Fruit fly (Drosophila melanogaster) whole organism, embryonic: ENCODE data around the gene Obp93a.

Source experiments
- Antp ChIP-seq: fragments of 200-800 bp; sonication (Bioruptor generic); optimal IDR thresholded peaks from 3 replicates; lab custom pipeline; 2016; ENCODE audit warnings: missing biosample characterization, missing genetic modification characterization
- Awh ChIP-seq: fragments of 200-800 bp; sonication (Bioruptor generic); IDR thresholded peaks from 2 replicates; pipeline ENCODE4, ENCODE4 v1.3.6; 2022; ENCODE audit warnings: missing biosample characterization, missing genetic modification characterization
- BEAF-32 ChIP-seq: fragments of 200-800 bp; sonication (Bioruptor generic); optimal IDR thresholded peaks from 3 replicates; lab custom pipeline; 2017; ENCODE audit warnings: missing biosample characterization, missing genetic modification characterization, mild to moderate bottlenecking, moderate library complexity, missing genetic modification reagents
- C15 ChIP-seq: fragments of 200-800 bp; sonication (Bioruptor generic); IDR thresholded peaks from 3 replicates; pipeline ENCODE4 v1.3.6; 2022; ENCODE audit warnings: missing biosample characterization, missing genetic modification characterization
- CG10147 ChIP-seq: fragments of 200-800 bp; sonication (Bioruptor generic); optimal IDR thresholded peaks from 2 replicates; lab custom pipeline; 2019; ENCODE audit warnings: missing biosample characterization, mild to moderate bottlenecking, missing genetic modification characterization, moderate library complexity
- CG10209 ChIP-seq: fragments of 200-800 bp; sonication (Bioruptor generic); optimal IDR thresholded peaks from 3 replicates; lab custom pipeline; 2017; ENCODE audit warnings: missing biosample characterization, mild to moderate bottlenecking, missing genetic modification characterization, missing genetic modification reagents
- CG10267 ChIP-seq: fragments of 200-800 bp; sonication (Bioruptor generic); optimal IDR thresholded peaks from 2 replicates; lab custom pipeline; 2018; ENCODE audit warnings: missing biosample characterization, mild to moderate bottlenecking, missing genetic modification characterization, moderate library complexity
- CG11093 ChIP-seq: fragments of 200-800 bp; sonication (Bioruptor generic); IDR thresholded peaks from 3 replicates; pipeline ENCODE4 v1.3.6; 2022; ENCODE audit warnings: missing biosample characterization, missing genetic modification characterization
- CG11696 ChIP-seq: fragments of 200-800 bp; sonication (Bioruptor generic); IDR thresholded peaks from 2 replicates; pipeline ENCODE4 v1.3.6; 2022; ENCODE audit warnings: missing biosample characterization, missing genetic modification characterization
- CG13624 ChIP-seq: fragments of 200-800 bp; sonication (Bioruptor generic); optimal IDR thresholded peaks from 2 replicates; lab custom pipeline; 2016; ENCODE audit warnings: missing biosample characterization, missing genetic modification characterization
- CG18619 ChIP-seq: fragments of 200-800 bp; sonication (Bioruptor generic); optimal IDR thresholded peaks from 3 replicates; lab custom pipeline; 2017; ENCODE audit warnings: missing biosample characterization, mild to moderate bottlenecking, missing genetic modification characterization
- CG2116 ChIP-seq: fragments of 200-800 bp; sonication (Bioruptor generic); optimal IDR thresholded peaks from 3 replicates; lab custom pipeline; 2018; ENCODE audit warnings: missing biosample characterization, mild to moderate bottlenecking, missing genetic modification characterization
- CG2120 ChIP-seq: fragments of 200-800 bp; sonication (Bioruptor generic); optimal IDR thresholded peaks from 3 replicates; lab custom pipeline; 2016; ENCODE audit warnings: missing biosample characterization, missing genetic modification characterization
- CG3065 ChIP-seq: fragments of 200-800 bp; sonication (Bioruptor generic); optimal IDR thresholded peaks from 2 replicates; lab custom pipeline; 2016; ENCODE audit warnings: missing biosample characterization, missing genetic modification characterization
- CG31441 ChIP-seq: fragments of 200-800 bp; sonication (Bioruptor generic); IDR thresholded peaks from 2 replicates; pipeline ENCODE4 v1.3.6; 2022; ENCODE audit warnings: missing biosample characterization, missing genetic modification characterization
- CG3847 ChIP-seq: fragments of 200-800 bp; sonication (Bioruptor generic); IDR thresholded peaks from 2 replicates; pipeline ENCODE4 v1.3.6; 2022; ENCODE audit warnings: missing biosample characterization, missing genetic modification characterization
- CG6272 ChIP-seq: fragments of 200-800 bp; sonication (Bioruptor generic); IDR thresholded peaks from 2 replicates; pipeline ENCODE4 v1.3.6; 2022; ENCODE audit warnings: missing biosample characterization, missing genetic modification characterization
- CG8478 ChIP-seq: fragments of >200 bp; optimal IDR thresholded peaks from 2 replicates; lab custom pipeline; 2018
- CG9215 ChIP-seq: fragments of 200-800 bp; sonication (Bioruptor generic); IDR thresholded peaks from 2 replicates; pipeline ENCODE4 v1.3.6; 2022; ENCODE audit warnings: missing biosample characterization, missing genetic modification characterization
- Chrac-16 ChIP-seq: fragments of 200-800 bp; sonication (Bioruptor generic); optimal IDR thresholded peaks from 3 replicates; lab custom pipeline; 2016; ENCODE audit warnings: missing biosample characterization, missing genetic modification characterization
- Dbx ChIP-seq: fragments of 200-800 bp; sonication (Bioruptor generic); IDR thresholded peaks from 3 replicates; pipeline ENCODE4 v1.3.6; 2022; ENCODE audit warnings: missing biosample characterization, missing genetic modification characterization
- Deaf1 ChIP-seq: fragments of 200-800 bp; optimal IDR thresholded peaks from 3 replicates; lab custom pipeline; 2019; ENCODE audit warnings: missing biosample characterization, mild to moderate bottlenecking, missing genetic modification characterization, moderate library complexity
- Doc2 ChIP-seq: fragments of 200-800 bp; sonication (Bioruptor generic); IDR thresholded peaks from 2 replicates; pipeline ENCODE4 v1.3.6; 2022; ENCODE audit warnings: missing biosample characterization, missing genetic modification characterization
- Drgx ChIP-seq: fragments of 200-800 bp; sonication (Bioruptor generic); IDR thresholded peaks from 2 replicates; pipeline ENCODE4 v1.3.6; 2022; ENCODE audit warnings: missing biosample characterization, missing genetic modification characterization
- Eip74EF ChIP-seq, 2 experiments: fragments of 200-800 bp in 1 of 2; fragments of >200 bp in 1 of 2; sonication (Bioruptor generic) in 1 of 2; optimal IDR thresholded peaks; 2 replicates each; lab custom pipeline; 2017 to 2019; ENCODE audit warnings: missing biosample characterization in 2 of 2, missing genetic modification characterization in 2 of 2, mild to moderate bottlenecking in 1 of 2, moderate library complexity in 1 of 2
- HLH4C ChIP-seq: fragments of 200-800 bp; sonication (Bioruptor generic); IDR thresholded peaks from 3 replicates; pipeline ENCODE4 v1.3.6; 2022; ENCODE audit warnings: missing biosample characterization, missing genetic modification characterization; ENCODE audit not compliant: partially characterized antibody
- MBD-R2 ChIP-seq: fragments of 200-800 bp; sonication (Bioruptor generic); IDR thresholded peaks from 2 replicates; pipeline ENCODE4 v1.3.6; 2022; ENCODE audit warnings: missing biosample characterization, missing genetic modification characterization
- Nf-YA ChIP-seq: fragments of 200-800 bp; sonication (Bioruptor generic); IDR thresholded peaks from 2 replicates; pipeline ENCODE4 v1.3.6; 2022; ENCODE audit warnings: missing biosample characterization, missing genetic modification characterization
- Nf-YC ChIP-seq: fragments of 200-800 bp; optimal IDR thresholded peaks from 3 replicates; lab custom pipeline; 2019; ENCODE audit warnings: missing biosample characterization, mild to moderate bottlenecking, missing genetic modification characterization, moderate library complexity
- Ptx1 ChIP-seq: fragments of 200-800 bp; sonication (Bioruptor generic); IDR thresholded peaks from 2 replicates; pipeline ENCODE4 v1.3.6; 2022; ENCODE audit warnings: missing biosample characterization, missing genetic modification characterization
- Rfx ChIP-seq: fragments of 200-800 bp; sonication (Bioruptor generic); IDR thresholded peaks from 2 replicates; pipeline ENCODE4 v1.3.6; 2022; ENCODE audit warnings: missing biosample characterization, missing genetic modification characterization
- Spps ChIP-seq: fragments of 200-800 bp; sonication (Bioruptor generic); optimal IDR thresholded peaks from 2 replicates; lab custom pipeline; 2018; ENCODE audit warnings: missing biosample characterization, mild to moderate bottlenecking, missing genetic modification characterization
- ato ChIP-seq: fragments of 200-800 bp; sonication (Bioruptor generic); IDR thresholded peaks from 2 replicates; pipeline ENCODE4 v1.3.6; 2022; ENCODE audit warnings: missing biosample characterization, missing genetic modification characterization; ENCODE audit not compliant: partially characterized antibody
- btn ChIP-seq: fragments of 200-800 bp; sonication (Bioruptor generic); optimal IDR thresholded peaks from 2 replicates; lab custom pipeline; 2016; ENCODE audit warnings: missing biosample characterization, missing genetic modification characterization
- croc ChIP-seq: fragments of 200-800 bp; sonication (Bioruptor generic); conservative IDR thresholded peaks from 3 replicates; pipeline ENCODE4 v1.3.6; 2022; ENCODE audit warnings: missing biosample characterization, missing genetic modification characterization
- dati ChIP-seq: fragments of 200-800 bp; sonication (Bioruptor generic); IDR thresholded peaks from 2 replicates; pipeline ENCODE4 v1.3.6; 2022; ENCODE audit warnings: missing biosample characterization, missing genetic modification characterization
- dmrt11E ChIP-seq: fragments of 200-800 bp; sonication (Bioruptor generic); optimal IDR thresholded peaks from 3 replicates; lab custom pipeline; 2018; ENCODE audit warnings: missing biosample characterization, mild to moderate bottlenecking, missing genetic modification characterization, moderate library complexity
- dysf ChIP-seq: fragments of 200-800 bp; sonication (Bioruptor generic); IDR thresholded peaks from 3 replicates; pipeline ENCODE4 v1.3.6; 2022; ENCODE audit warnings: missing biosample characterization, missing genetic modification characterization
- ems ChIP-seq: fragments of 200-800 bp; sonication (Bioruptor generic); optimal IDR thresholded peaks from 3 replicates; lab custom pipeline; 2016; ENCODE audit warnings: missing biosample characterization, missing genetic modification characterization
- eyg ChIP-seq: fragments of 200-800 bp; sonication (Bioruptor generic); optimal IDR thresholded peaks from 3 replicates; lab custom pipeline; 2016; ENCODE audit warnings: missing biosample characterization, missing genetic modification characterization
- gro ChIP-seq: fragments of 200-800 bp; sonication (Bioruptor generic); optimal IDR thresholded peaks from 2 replicates; lab custom pipeline; 2016; ENCODE audit warnings: missing biosample characterization, missing genetic modification characterization
- ken ChIP-seq: fragments of 200-800 bp; sonication (Bioruptor generic); IDR thresholded peaks from 3 replicates; pipeline ENCODE4 v1.3.6; 2022; ENCODE audit warnings: missing biosample characterization, missing genetic modification characterization
- luna ChIP-seq: fragments of 200-800 bp; sonication (Bioruptor generic); optimal IDR thresholded peaks from 2 replicates; lab custom pipeline; 2016; ENCODE audit warnings: missing biosample characterization, missing genetic modification characterization
- nerfin-1 ChIP-seq: fragments of 200-800 bp; sonication (Bioruptor generic); optimal IDR thresholded peaks from 3 replicates; lab custom pipeline; 2019; ENCODE audit warnings: missing biosample characterization, mild to moderate bottlenecking, missing genetic modification characterization, moderate library complexity
- pfk ChIP-seq: fragments of 200-800 bp; sonication (Bioruptor generic); optimal IDR thresholded peaks from 2 replicates; lab custom pipeline; 2018; ENCODE audit warnings: missing biosample characterization, mild to moderate bottlenecking, missing genetic modification characterization, moderate library complexity
- pho ChIP-seq: fragments of 200-800 bp; sonication (Bioruptor generic); optimal IDR thresholded peaks from 2 replicates; lab custom pipeline; 2016; ENCODE audit warnings: missing biosample characterization, missing genetic modification characterization
- seq ChIP-seq: fragments of 200-800 bp; sonication (Bioruptor generic); IDR thresholded peaks from 2 replicates; pipeline ENCODE4 v1.3.6; 2022; ENCODE audit warnings: missing biosample characterization, missing genetic modification characterization
- twi ChIP-seq: fragments of 200-800 bp; optimal IDR thresholded peaks from 2 replicates; lab custom pipeline; 2019; ENCODE audit warnings: missing biosample characterization, mild to moderate bottlenecking, missing genetic modification characterization, moderate library complexity
- unpg ChIP-seq: fragments of 200-800 bp; sonication (Bioruptor generic); optimal IDR thresholded peaks from 3 replicates; lab custom pipeline; 2018; ENCODE audit warnings: missing biosample characterization, mild to moderate bottlenecking, missing genetic modification characterization, moderate library complexity
- zfh1 ChIP-seq: fragments of 200-800 bp; sonication (Bioruptor generic); IDR thresholded peaks from 3 replicates; pipeline ENCODE4 v1.3.6; 2022; ENCODE audit warnings: missing biosample characterization, missing genetic modification characterization
- zfh2 ChIP-seq: fragments of 200-800 bp; sonication (Bioruptor generic); optimal IDR thresholded peaks from 2 replicates; lab custom pipeline; 2016; ENCODE audit warnings: missing biosample characterization, missing genetic modification characterization

The Obp93a gene

DNA sequence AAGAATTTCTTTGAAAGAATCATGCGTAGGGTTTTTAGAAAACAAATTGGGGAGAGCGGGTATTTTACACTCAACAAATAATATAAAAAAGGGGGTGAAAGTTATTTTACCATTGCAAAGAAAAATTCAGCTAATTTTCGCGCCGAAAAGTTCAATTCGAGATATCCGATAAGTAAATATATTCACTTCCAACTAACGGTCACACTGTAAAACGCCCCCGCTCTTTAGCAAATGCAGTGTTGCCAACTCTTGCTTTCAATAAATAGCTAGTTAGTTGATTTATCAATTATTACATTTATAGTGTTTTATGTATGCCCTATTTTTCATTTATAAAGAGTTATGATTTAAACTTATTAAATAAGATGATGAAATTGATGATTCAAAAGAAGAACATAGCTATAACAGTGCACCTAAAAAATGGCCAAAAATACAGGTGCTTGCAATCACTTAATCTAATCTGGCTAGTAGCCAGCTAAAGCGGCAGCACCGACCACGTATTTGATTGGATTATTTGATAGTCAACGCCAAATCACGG lies 8.8 kb upstream of the Obp93a start, which contains the start of gene meigo (continued):
- peak; percentile 65 for TF ChIP-seq CG6272 (GFP tag; lab: Robert Waterston, UW)
- TF ChIP-seq eyg (GFP tag; lab: Kevin White, UChicago), result no peak
- peak; percentile 46 for TF ChIP-seq CG10209 (GFP tag; lab: Kevin White, UChicago)
- TF ChIP-seq MBD-R2 (GFP tag; lab: Robert Waterston, UW), result peak; percentile 64
- TF ChIP-seq gro (GFP tag; lab: Kevin White, UChicago), result peak; percentile 34
- peak; percentile 84 for TF ChIP-seq Nf-YC (tag; lab: Kevin White, UChicago)
- no peak for TF ChIP-seq CG8478
- peak; percentile 69 for TF ChIP-seq zfh2
- peak; percentile 78 for TF ChIP-seq CG10147
- peak; percentile 28; the same call in 1 of the 3 replicates for TF ChIP-seq CG11093 (GFP tag; lab: Robert Waterston, UW)
- TF ChIP-seq C15 (GFP tag; lab: Robert Waterston, UW), result 0 out of 3 replicates have a peak, but pooled peaks have one; percentile 13
- TF ChIP-seq CG9215 (GFP tag; lab: Robert Waterston, UW), result peak; percentile 72
- peak; percentile 54 for TF ChIP-seq CG3065 (GFP tag; lab: Kevin White, UChicago)
- peak; percentile 43 for TF ChIP-seq ems
- TF ChIP-seq HLH4C (GFP tag; lab: Robert Waterston, UW), result no peak
- TF ChIP-seq Drgx (GFP tag; lab: Robert Waterston, UW), result no peak; the same call in 1 of the 2 replicates
- peak; percentile 17 for TF ChIP-seq Antp (GFP tag; lab: Kevin White, UChicago)
- peak; percentile 76 for TF ChIP-seq pho (GFP tag; lab: Kevin White, UChicago)
- peak; percentile 78 for TF ChIP-seq CG10267 (tag; lab: Kevin White, UChicago)
- TF ChIP-seq twi (tag; lab: Kevin White, UChicago), result peak; percentile 52
- TF ChIP-seq Dbx (GFP tag; lab: Robert Waterston, UW), result peak; percentile 71; the same call in 2 of the 3 replicates
- TF ChIP-seq Awh (GFP tag; lab: Robert Waterston, UW), result no peak
- TF ChIP-seq ato, result no peak
- peak; percentile 59 for TF ChIP-seq BEAF-32 (GFP tag; lab: Kevin White, UChicago)
- peak; percentile 71; the same call in 2 of the 3 replicates for TF ChIP-seq dysf
- no peak for TF ChIP-seq ken (GFP tag; lab: Robert Waterston, UW)
- TF ChIP-seq Deaf1 (tag; lab: Kevin White, UChicago), result no peak
- TF ChIP-seq luna (GFP tag; lab: Kevin White, UChicago), result no peak
- TF ChIP-seq Doc2 (GFP tag; lab: Robert Waterston, UW), result no peak
- peak; percentile 81 for TF ChIP-seq Rfx (GFP tag; lab: Robert Waterston, UW)
- TF ChIP-seq Spps (tag; lab: Kevin White, UChicago), result peak; percentile 4
- TF ChIP-seq dati (GFP tag; lab: Robert Waterston, UW), result no peak
- TF ChIP-seq zfh1, result peak; percentile 58; the same call in 1 of the 3 replicates
- TF ChIP-seq unpg (GFP tag; lab: Kevin White, UChicago), result peak; percentile 64
- peak; percentile 60 for TF ChIP-seq CG13624
- no peak for TF ChIP-seq seq
- TF ChIP-seq btn, result no peak
- peak; percentile 85 for TF ChIP-seq CG2116 (GFP tag; lab: Kevin White, UChicago)
- TF ChIP-seq CG18619 (GFP tag; lab: Kevin White, UChicago), result peak; percentile 55
- no peak; the same call in none of the 2 replicates for TF ChIP-seq CG31441
- TF ChIP-seq Nf-YA (GFP tag; lab: Robert Waterston, UW), result no peak
- TF ChIP-seq CG11696 (GFP tag; lab: Robert Waterston, UW), result no peak
- peak; percentile 77 for TF ChIP-seq Ptx1 (GFP tag; lab: Robert Waterston, UW)
- TF ChIP-seq pfk, result no peak
- TF ChIP-seq Eip74EF (GFP tag; optimal IDR thresholded peaks at IDR 0.05; lab: Kevin White, UChicago), result no peak
- peak; percentile 74 for TF ChIP-seq nerfin-1 (tag; lab: Kevin White, UChicago)
- peak; percentile 87 for TF ChIP-seq CG2120 (GFP tag; lab: Kevin White, UChicago)
- peak; percentile 51 for TF ChIP-seq dmrt11E (tag; lab: Kevin White, UChicago)
- TF ChIP-seq Chrac-16 (GFP tag; lab: Kevin White, UChicago), result peak; percentile 59
- TF ChIP-seq CG3847 (GFP tag; lab: Robert Waterston, UW), result peak; percentile 72
- TF ChIP-seq croc (GFP tag; lab: Robert Waterston, UW), result no peak; the same call in 2 of the 3 replicates
